Worm (Caenorhabditis elegans) whole organism, L1 larva: Measurements from ENCODE around the gene C05B5.2.

Experiments
- egl-27 ChIP-seq, 2 experiments: fragments of 150-350 bp in 1 of 2; sonication (generic microtip); optimal IDR thresholded peaks; 3 replicates each; lab custom pipeline; 2017 to 2018; ENCODE audit warnings: missing biosample characterization in 2 of 2, missing genetic modification characterization in 2 of 2, missing genetic modification reagents in 2 of 2
- elt-3 ChIP-seq, 6 experiments: fragments of 150-350 bp in 1 of 6; sonication (generic microtip); optimal IDR thresholded peaks; 2 replicates each; lab custom pipeline; 2017 to 2018; ENCODE audit warnings: missing biosample characterization in 6 of 6, missing genetic modification characterization in 6 of 6, inconsistent platforms in 1 of 6
- ets-5 ChIP-seq: fragments of 200-800 bp; sonication (Bioruptor generic); IDR thresholded peaks from 2 replicates; pipeline ENCODE4 v1.3.6; 2022; ENCODE audit warnings: missing genetic modification characterization, missing compliant biosample characterization
- fkh-10 ChIP-seq: sonication (generic microtip); optimal IDR thresholded peaks from 2 replicates; lab custom pipeline; 2017; ENCODE audit warnings: missing biosample characterization, missing genetic modification reagents, missing genetic modification characterization
- nhr-28 ChIP-seq: fragments of 150-350 bp; optimal IDR thresholded peaks from 2 replicates; lab custom pipeline; 2014; ENCODE audit warnings: missing biosample characterization, missing genetic modification characterization
- nhr-71 ChIP-seq: sonication (generic microtip); optimal IDR thresholded peaks from 2 replicates; lab custom pipeline; 2016; ENCODE audit warnings: mild to moderate bottlenecking, missing genetic modification characterization, moderate library complexity, missing compliant biosample characterization
- pag-3 ChIP-seq: sonication (generic microtip); optimal IDR thresholded peaks from 2 replicates; lab custom pipeline; 2017; ENCODE audit warnings: missing genetic modification characterization, mild to moderate bottlenecking, missing compliant biosample characterization, antibody characterized with exemption, borderline replicate concordance; ENCODE audit not compliant: insufficient read depth
- tbx-2 ChIP-seq: sonication (generic microtip); optimal IDR thresholded peaks from 2 replicates; lab custom pipeline; 2016; ENCODE audit warnings: missing genetic modification characterization, missing compliant biosample characterization
- unc-62 ChIP-seq: fragments of 150-350 bp; optimal IDR thresholded peaks from 2 replicates; lab custom pipeline; 2014; ENCODE audit warnings: missing biosample characterization, missing genetic modification reagents, missing genetic modification characterization
- ztf-4 ChIP-seq: fragments of 150-350 bp; optimal IDR thresholded peaks from 2 replicates; lab custom pipeline; 2014; ENCODE audit warnings: missing biosample characterization, missing genetic modification characterization

DNA sequence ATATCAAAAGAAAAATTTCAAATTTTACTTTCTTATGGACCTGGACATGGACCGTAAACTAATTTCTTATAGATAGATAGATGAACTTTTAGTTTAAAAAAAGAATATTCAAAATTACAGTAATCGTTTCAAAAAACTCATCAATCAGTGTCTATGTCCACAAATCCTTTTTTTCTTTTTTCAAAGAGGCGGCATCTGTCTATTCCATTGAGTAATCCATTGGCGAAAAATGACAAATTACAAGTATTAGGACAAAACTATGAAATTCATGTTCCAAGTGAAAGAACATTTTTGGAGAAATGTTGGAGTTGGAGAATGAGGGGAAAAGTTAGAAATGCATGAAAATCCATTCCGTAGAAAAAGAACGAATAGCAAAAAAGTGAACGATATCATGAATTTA, 14.8 kb downstream of the C05B5.2 start:
- no peak for TF ChIP-seq unc-62 (GFP tag; lab: Kevin White, UChicago)
- TF ChIP-seq nhr-28 (tag; lab: Kevin White, UChicago): no peak
- no peak for TF ChIP-seq egl-27 (tag; optimal IDR thresholded peaks at IDR 0.05; lab: Kevin White, UChicago)
- no peak for TF ChIP-seq elt-3 (tag; optimal IDR thresholded peaks at IDR 0.05; lab: Kevin White, UChicago)
- TF ChIP-seq nhr-71 (tag; lab: Kevin White, UChicago): no peak
- TF ChIP-seq pag-3: no peak
- TF ChIP-seq tbx-2 (tag; lab: Kevin White, UChicago): no peak
- no peak for TF ChIP-seq fkh-10
- TF ChIP-seq ztf-4 (tag; lab: Kevin White, UChicago): no peak
- TF ChIP-seq ets-5: no peak
